Worm (Caenorhabditis elegans) whole organism, young adult: ENCODE measurements around the gene T05H10.4.
A peak's percentile ranks its signal among the peaks of the same experiment; 100 is the strongest.

Source experiments
- B0261.1 ChIP-seq: sonication (generic microtip); optimal IDR thresholded peaks from 2 replicates; lab custom pipeline; 2016; ENCODE audit warnings: mild to moderate bottlenecking, missing genetic modification characterization, moderate library complexity, missing compliant biosample characterization
- B0336.3 ChIP-seq: fragments of 200-800 bp; sonication (Bioruptor generic); IDR thresholded peaks from 2 replicates; pipeline ENCODE4 v1.3.6; 2022; ENCODE audit warnings: missing genetic modification characterization, missing compliant biosample characterization
- C06A6.2 ChIP-seq: fragments of 200-800 bp; sonication (Bioruptor generic); conservative IDR thresholded peaks from 2 replicates; pipeline ENCODE4 v1.3.6; 2022; ENCODE audit warnings: missing genetic modification characterization, missing compliant biosample characterization
- C17E4.6 ChIP-seq: fragments of 200-800 bp; sonication (Bioruptor generic); IDR thresholded peaks from 2 replicates; pipeline ENCODE4 v1.3.6; 2022; ENCODE audit warnings: missing genetic modification reagents, missing genetic modification characterization, missing compliant biosample characterization
- F22D6.2 ChIP-seq: sonication (generic microtip); optimal IDR thresholded peaks from 2 replicates; lab custom pipeline; 2016; ENCODE audit warnings: mild to moderate bottlenecking, missing genetic modification characterization, missing compliant biosample characterization
- F23B12.7 ChIP-seq: sonication (generic microtip); optimal IDR thresholded peaks from 2 replicates; lab custom pipeline; 2017; ENCODE audit warnings: missing genetic modification characterization, mild to moderate bottlenecking, missing compliant biosample characterization, antibody characterized with exemption, moderate library complexity; ENCODE audit not compliant: insufficient read depth
- F39B2.1 ChIP-seq: fragments of 200-800 bp; sonication (Bioruptor generic); IDR thresholded peaks from 2 replicates; pipeline ENCODE4 v1.3.6; 2022; ENCODE audit warnings: missing genetic modification reagents, missing genetic modification characterization, missing compliant biosample characterization
- F49E8.2 ChIP-seq: sonication (generic microtip); optimal IDR thresholded peaks from 3 replicates; lab custom pipeline; 2017; ENCODE audit warnings: missing genetic modification characterization, mild to moderate bottlenecking, missing compliant biosample characterization, antibody characterized with exemption, moderate library complexity; ENCODE audit not compliant: insufficient read depth
- K11D2.4 ChIP-seq: fragments of 200-800 bp; sonication (Bioruptor generic); IDR thresholded peaks from 2 replicates; pipeline ENCODE4 v1.3.6; 2022; ENCODE audit warnings: missing genetic modification reagents, missing genetic modification characterization, missing compliant biosample characterization
- K12H6.12 ChIP-seq: fragments of 200-800 bp; sonication (Bioruptor generic); optimal IDR thresholded peaks from 2 replicates; lab custom pipeline; 2018; ENCODE audit warnings: mild to moderate bottlenecking, missing genetic modification characterization, missing compliant biosample characterization
- T26A5.8 ChIP-seq: sonication (generic microtip); optimal IDR thresholded peaks from 2 replicates; lab custom pipeline; 2016; ENCODE audit warnings: missing genetic modification characterization, missing compliant biosample characterization
- Y53G8AR.9 ChIP-seq: fragments of 200-800 bp; sonication (Bioruptor generic); conservative IDR thresholded peaks from 2 replicates; pipeline ENCODE4 v1.3.6; 2022; ENCODE audit warnings: missing genetic modification reagents, missing genetic modification characterization, missing compliant biosample characterization
- Y95B8A.8 ChIP-seq: fragments of 200-800 bp; sonication (Bioruptor generic); IDR thresholded peaks from 2 replicates; pipeline ENCODE4 v1.3.6; 2022; ENCODE audit warnings: missing genetic modification reagents, missing genetic modification characterization, missing compliant biosample characterization
- ama-1 ChIP-seq, 3 experiments: fragments of 150-350 bp in 1 of 3; sonication (generic microtip) in 2 of 3; optimal IDR thresholded peaks; 2 replicates each; lab custom pipeline; 2014 to 2018; ENCODE audit warnings: missing biosample characterization in 2 of 3, missing genetic modification characterization in 2 of 3, missing genetic modification reagents in 2 of 3
- aptf-2 ChIP-seq: fragments of 200-800 bp; sonication (Bioruptor generic); conservative IDR thresholded peaks from 2 replicates; pipeline ENCODE4 v1.3.6; 2022; ENCODE audit warnings: missing genetic modification reagents, missing genetic modification characterization, missing compliant biosample characterization
- athp-1 ChIP-seq: sonication (generic microtip); optimal IDR thresholded peaks from 2 replicates; lab custom pipeline; 2017; ENCODE audit warnings: mild to moderate bottlenecking, missing genetic modification characterization, missing compliant biosample characterization
- attf-3 ChIP-seq: fragments of 200-800 bp; sonication (Bioruptor generic); conservative IDR thresholded peaks from 2 replicates; pipeline ENCODE4 v1.3.6; 2022; ENCODE audit warnings: missing genetic modification reagents, missing genetic modification characterization, missing compliant biosample characterization
- attf-6 ChIP-seq: fragments of 200-800 bp; sonication (Bioruptor generic); IDR thresholded peaks from 2 replicates; pipeline ENCODE4 v1.3.6; 2022; ENCODE audit warnings: missing genetic modification reagents, missing genetic modification characterization, missing compliant biosample characterization
- ccch-3 ChIP-seq: fragments of 200-800 bp; sonication (Bioruptor generic); optimal IDR thresholded peaks from 2 replicates; lab custom pipeline; 2018; ENCODE audit warnings: mild to moderate bottlenecking, missing genetic modification characterization, missing compliant biosample characterization
- ceh-27 ChIP-seq: fragments of 200-800 bp; sonication (Bioruptor generic); optimal IDR thresholded peaks from 2 replicates; lab custom pipeline; 2018; ENCODE audit warnings: mild to moderate bottlenecking, missing genetic modification characterization, moderate library complexity, missing compliant biosample characterization
- ceh-40 ChIP-seq: fragments of 200-800 bp; sonication (Bioruptor generic); IDR thresholded peaks from 2 replicates; pipeline ENCODE4 v1.3.6; 2022; ENCODE audit warnings: missing genetic modification characterization, missing compliant biosample characterization
- ceh-91 ChIP-seq: fragments of 200-800 bp; sonication (Bioruptor generic); IDR thresholded peaks from 2 replicates; pipeline ENCODE4 v1.3.6; 2022; ENCODE audit warnings: missing genetic modification reagents, missing genetic modification characterization, missing compliant biosample characterization
- dox-1 ChIP-seq: fragments of 200-800 bp; sonication (Bioruptor generic); IDR thresholded peaks from 2 replicates; pipeline ENCODE4 v1.3.6; 2022; ENCODE audit warnings: missing genetic modification reagents, missing genetic modification characterization, missing compliant biosample characterization
- dpff-1 ChIP-seq: sonication (generic microtip); optimal IDR thresholded peaks from 2 replicates; lab custom pipeline; 2017; ENCODE audit warnings: mild to moderate bottlenecking, missing genetic modification characterization, missing compliant biosample characterization
- dpl-1 ChIP-seq: fragments of 150-350 bp; optimal IDR thresholded peaks from 2 replicates; lab custom pipeline; 2014; ENCODE audit warnings: missing biosample characterization, missing genetic modification reagents, missing genetic modification characterization
- egl-44 ChIP-seq: fragments of 200-800 bp; sonication (Bioruptor generic); IDR thresholded peaks from 2 replicates; pipeline ENCODE4 v1.3.6; 2022; ENCODE audit warnings: missing genetic modification reagents, missing genetic modification characterization, missing compliant biosample characterization
- egrh-3 ChIP-seq: fragments of 200-800 bp; sonication (Bioruptor generic); IDR thresholded peaks from 2 replicates; pipeline ENCODE4 v1.3.6; 2022; ENCODE audit warnings: missing genetic modification reagents, missing genetic modification characterization, missing compliant biosample characterization
- ets-4 ChIP-seq: fragments of 200-800 bp; sonication (Bioruptor generic); optimal IDR thresholded peaks from 2 replicates; lab custom pipeline; 2018; ENCODE audit warnings: mild to moderate bottlenecking, missing genetic modification characterization, missing compliant biosample characterization
- hmg-1.2 ChIP-seq: fragments of 200-800 bp; sonication (Bioruptor generic); IDR thresholded peaks from 2 replicates; pipeline ENCODE4 v1.3.6; 2022; ENCODE audit warnings: missing genetic modification reagents, missing genetic modification characterization, missing compliant biosample characterization
- let-607 ChIP-seq, 2 experiments: fragments of 200-800 bp in 1 of 2; sonication (Bioruptor generic) in 1 of 2; sonication (generic microtip) in 1 of 2; optimal IDR thresholded peaks; 2 replicates each; lab custom pipeline; 2016 to 2018; ENCODE audit warnings: mild to moderate bottlenecking in 2 of 2, missing compliant biosample characterization in 2 of 2, missing genetic modification characterization in 2 of 2, moderate library complexity in 2 of 2, missing genotype in 1 of 2
- lin-35 ChIP-seq, 3 experiments: fragments of 150-350 bp in 2 of 3; sonication (generic microtip) in 1 of 3; optimal IDR thresholded peaks; 2 replicates each; lab custom pipeline; 2014 to 2018; ENCODE audit warnings: missing biosample characterization in 3 of 3, missing genetic modification characterization in 3 of 3, missing genetic modification reagents in 3 of 3
- lin-40 ChIP-seq: sonication (generic microtip); optimal IDR thresholded peaks from 2 replicates; lab custom pipeline; 2016; ENCODE audit warnings: missing genetic modification characterization, mild to moderate bottlenecking, missing compliant biosample characterization, missing genotype, missing genetic modification reagents
- lin-54 ChIP-seq: fragments of 200-800 bp; sonication (Bioruptor generic); optimal IDR thresholded peaks from 2 replicates; lab custom pipeline; 2018; ENCODE audit warnings: mild to moderate bottlenecking, missing genetic modification characterization, missing compliant biosample characterization
- lsl-1 ChIP-seq: fragments of 200-800 bp; sonication (Bioruptor generic); optimal IDR thresholded peaks from 2 replicates; lab custom pipeline; 2018; ENCODE audit warnings: mild to moderate bottlenecking, missing genetic modification characterization, moderate library complexity, missing compliant biosample characterization
- madf-3 ChIP-seq: fragments of 200-800 bp; sonication (Bioruptor generic); IDR thresholded peaks from 2 replicates; pipeline ENCODE4 v1.3.6; 2022; ENCODE audit warnings: missing genetic modification reagents, missing genetic modification characterization, missing compliant biosample characterization
- madf-6 ChIP-seq: fragments of 200-800 bp; sonication (Bioruptor generic); IDR thresholded peaks from 2 replicates; pipeline ENCODE4 v1.3.6; 2022; ENCODE audit warnings: missing genetic modification reagents, missing genetic modification characterization, missing compliant biosample characterization
- mel-28 ChIP-seq: sonication (generic microtip); optimal IDR thresholded peaks from 2 replicates; lab custom pipeline; 2016; ENCODE audit warnings: borderline replicate concordance, mild to moderate bottlenecking, missing genetic modification characterization, missing compliant biosample characterization
- nfyb-1 ChIP-seq: fragments of 200-800 bp; sonication (Bioruptor generic); IDR thresholded peaks from 2 replicates; pipeline ENCODE4 v1.3.6; 2022; ENCODE audit warnings: missing genetic modification reagents, missing genetic modification characterization, missing compliant biosample characterization
- nhr-179 ChIP-seq: sonication (generic microtip); optimal IDR thresholded peaks from 2 replicates; lab custom pipeline; 2016; ENCODE audit warnings: mild to moderate bottlenecking, missing genetic modification characterization, missing compliant biosample characterization
- pbrm-1 ChIP-seq: fragments of 200-800 bp; sonication (Bioruptor generic); IDR thresholded peaks from 2 replicates; pipeline ENCODE4 v1.3.6; 2022; ENCODE audit warnings: missing genetic modification reagents, missing genetic modification characterization, missing compliant biosample characterization
- sdz-38 ChIP-seq: sonication (generic microtip); optimal IDR thresholded peaks from 2 replicates; lab custom pipeline; 2016; ENCODE audit warnings: missing genotype, missing genetic modification characterization, missing compliant biosample characterization
- sptf-2 ChIP-seq: fragments of 200-800 bp; sonication (Bioruptor generic); optimal IDR thresholded peaks from 2 replicates; lab custom pipeline; 2018; ENCODE audit warnings: mild to moderate bottlenecking, missing genetic modification characterization, missing compliant biosample characterization
- tbx-9 ChIP-seq: sonication (generic microtip); optimal IDR thresholded peaks from 2 replicates; lab custom pipeline; 2016; ENCODE audit warnings: borderline replicate concordance, missing genetic modification characterization, inconsistent platforms, missing compliant biosample characterization
- zfh-2 ChIP-seq: fragments of 200-800 bp; sonication (Bioruptor generic); conservative IDR thresholded peaks from 2 replicates; pipeline ENCODE4 v1.3.6; 2022; ENCODE audit warnings: missing genetic modification reagents, missing genetic modification characterization, missing compliant biosample characterization
- zim-3 ChIP-seq: sonication (generic microtip); optimal IDR thresholded peaks from 2 replicates; lab custom pipeline; 2017; ENCODE audit warnings: mild to moderate bottlenecking, missing genetic modification characterization, moderate library complexity, missing compliant biosample characterization
- ztf-26 ChIP-seq: sonication (generic microtip); optimal IDR thresholded peaks from 2 replicates; lab custom pipeline; 2017; ENCODE audit warnings: missing genetic modification characterization, missing compliant biosample characterization
- ztf-28 ChIP-seq: fragments of 200-800 bp; sonication (Bioruptor generic); IDR thresholded peaks from 2 replicates; pipeline ENCODE4 v1.3.6; 2022; ENCODE audit warnings: missing genetic modification reagents, missing genetic modification characterization, missing compliant biosample characterization
- ztf-6 ChIP-seq: fragments of 200-800 bp; sonication (Bioruptor generic); IDR thresholded peaks from 2 replicates; pipeline ENCODE4 v1.3.6; 2022; ENCODE audit warnings: missing genetic modification reagents, missing genetic modification characterization, missing compliant biosample characterization

Gene T05H10.4

ce11 chrII:8016167-8016566 lies 36.8 kb upstream of the T05H10.4 start:
- TF ChIP-seq ztf-6 (GFP tag; lab: Robert Waterston, UW), result no peak
- peak; percentile 37; the same call in 1 of the 2 replicates for TF ChIP-seq dox-1 (GFP tag; lab: Robert Waterston, UW)
- 0 out of 2 replicates have a peak, but pooled peaks have one; percentile 36 for TF ChIP-seq K11D2.4
- no peak for TF ChIP-seq lin-35 (GFP tag; optimal IDR thresholded peaks at IDR 0.05; lab: Kevin White, UChicago)
- no peak for TF ChIP-seq Y95B8A.8
- no peak for TF ChIP-seq F22D6.2 (tag; lab: Kevin White, UChicago)
- no peak for TF ChIP-seq F23B12.7 (tag; lab: Kevin White, UChicago)
- TF ChIP-seq ets-4, result no peak
- no peak for TF ChIP-seq T26A5.8 (tag; lab: Kevin White, UChicago)
- TF ChIP-seq nhr-179 (tag; lab: Kevin White, UChicago), result no peak
- no peak for TF ChIP-seq B0336.3 (GFP tag; lab: Robert Waterston, UW)
- TF ChIP-seq attf-3 (GFP tag; lab: Robert Waterston, UW), result no peak
- peak; percentile 46; the same call in 1 of the 2 replicates for TF ChIP-seq pbrm-1 (GFP tag; lab: Robert Waterston, UW)
- peak; percentile 43; the same call in 1 of the 2 replicates for TF ChIP-seq Y53G8AR.9 (GFP tag; lab: Robert Waterston, UW)
- peak; percentile 9; the same call in 1 of the 2 replicates for TF ChIP-seq egrh-3
- no peak for TF ChIP-seq K12H6.12 (tag; lab: Kevin White, UChicago)
- no peak for TF ChIP-seq let-607 (tag; optimal IDR thresholded peaks at IDR 0.05; lab: Kevin White, UChicago)
- no peak for TF ChIP-seq aptf-2
- no peak for TF ChIP-seq lin-54
- TF ChIP-seq ceh-40 (GFP tag; lab: Robert Waterston, UW), result no peak
- no peak for TF ChIP-seq dpff-1 (tag; lab: Kevin White, UChicago)
- TF ChIP-seq zim-3 (tag; lab: Kevin White, UChicago), result no peak
- no peak for TF ChIP-seq sptf-2 (GFP tag; lab: Kevin White, UChicago)
- no peak for TF ChIP-seq hmg-1.2 (GFP tag; lab: Robert Waterston, UW)
- TF ChIP-seq nfyb-1 (GFP tag; lab: Robert Waterston, UW), result peak; percentile 28; the same call in 1 of the 2 replicates
- no peak for TF ChIP-seq ccch-3 (GFP tag; lab: Kevin White, UChicago)
- no peak for TF ChIP-seq F49E8.2 (tag; lab: Kevin White, UChicago)
- TF ChIP-seq madf-6 (GFP tag; lab: Robert Waterston, UW), result no peak
- TF ChIP-seq F39B2.1 (GFP tag; lab: Robert Waterston, UW), result no peak
- TF ChIP-seq athp-1 (tag; lab: Kevin White, UChicago), result no peak
- no peak for TF ChIP-seq tbx-9 (tag; lab: Kevin White, UChicago)
- no peak for TF ChIP-seq B0261.1 (tag; lab: Kevin White, UChicago)
- no peak for TF ChIP-seq zfh-2
- TF ChIP-seq lsl-1 (GFP tag; lab: Kevin White, UChicago), result no peak
- TF ChIP-seq lin-40 (tag; lab: Kevin White, UChicago), result no peak
- no peak for TF ChIP-seq ama-1 (optimal IDR thresholded peaks at IDR 0.05; lab: Kevin White, UChicago)
- no peak for TF ChIP-seq ama-1 (GFP tag; optimal IDR thresholded peaks at IDR 0.05; lab: Kevin White, UChicago)
- no peak for TF ChIP-seq ceh-27 (GFP tag; lab: Kevin White, UChicago)
- TF ChIP-seq ztf-26, result no peak
- 0 out of 2 replicates have a peak, but pooled peaks have one; percentile 23 for TF ChIP-seq C06A6.2 (GFP tag; lab: Robert Waterston, UW)
- TF ChIP-seq C17E4.6, result no peak
- TF ChIP-seq attf-6 (GFP tag; lab: Robert Waterston, UW), result no peak
- no peak for TF ChIP-seq sdz-38 (tag; lab: Kevin White, UChicago)
- TF ChIP-seq madf-3, result 0 out of 2 replicates have a peak, but pooled peaks have one; percentile 60
- TF ChIP-seq ceh-91 (GFP tag; lab: Robert Waterston, UW), result no peak
- peak; percentile 32; the same call in 1 of the 2 replicates for TF ChIP-seq egl-44 (GFP tag; lab: Robert Waterston, UW)
- no peak for TF ChIP-seq ztf-28 (GFP tag; lab: Robert Waterston, UW)
- TF ChIP-seq mel-28 (tag; lab: Kevin White, UChicago), result no peak
- TF ChIP-seq dpl-1 (GFP tag; lab: Kevin White, UChicago), result no peak
